Fruit fly (Drosophila melanogaster): Measurements from ENCODE around the gene CG32706.

DNA sequence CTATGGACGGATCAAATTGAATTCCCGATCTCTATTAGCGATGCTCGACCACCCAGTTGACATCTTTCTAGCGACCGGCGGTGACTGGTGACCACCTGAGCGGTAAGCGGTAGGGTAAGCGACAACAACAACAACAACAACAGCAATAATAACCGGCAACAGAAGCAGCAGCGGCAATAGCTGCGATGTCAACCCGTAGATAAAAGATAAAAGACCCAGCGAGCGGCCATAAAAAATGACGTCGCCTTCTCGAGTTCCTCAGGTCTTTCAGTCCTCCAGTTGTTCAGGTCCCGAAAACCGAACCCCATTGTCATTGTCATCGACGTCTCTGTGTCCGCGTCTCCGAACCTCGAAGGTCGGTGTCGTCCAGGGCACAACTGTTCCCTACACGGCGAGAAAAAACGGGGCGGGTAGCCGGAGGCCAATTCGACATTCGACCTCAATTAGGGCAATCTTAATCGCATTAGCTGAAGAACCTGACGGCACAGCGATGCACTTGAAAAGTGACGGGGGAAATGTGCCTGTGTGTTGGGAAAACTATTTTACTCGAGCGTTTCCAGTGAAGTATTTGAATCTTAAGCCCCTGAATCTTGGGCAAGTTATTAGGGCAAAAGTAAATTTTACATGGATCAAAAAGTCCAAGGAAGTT, 45.8 kb downstream of the CG32706 start:
- TF ChIP-seq CG32006 (GFP tag; optimal IDR thresholded peaks at IDR 0.05) (no peak), svp (GFP tag) (no peak), Blimp-1 (GFP tag; optimal IDR thresholded peaks at IDR 0.05) (no peak), esn (GFP tag; optimal IDR thresholded peaks at IDR 0.05) (no peak), CG4318 (GFP tag; optimal IDR thresholded peaks at IDR 0.05) (no peak), acj6 (GFP tag; optimal IDR thresholded peaks at IDR 0.05) (no peak), CG11902 (GFP tag; optimal IDR thresholded peaks at IDR 0.05) (no peak), Hr38 (GFP tag; optimal IDR thresholded peaks at IDR 0.05) (no peak), CG8319 (GFP tag; optimal IDR thresholded peaks at IDR 0.05) (no peak), CG3919 (GFP tag; optimal IDR thresholded peaks at IDR 0.05) (no peak), CG11762 (GFP tag; optimal IDR thresholded peaks at IDR 0.05; ENCODE audit: insufficient read depth) (no peak), Ets96B (tag; optimal IDR thresholded peaks at IDR 0.05) (no peak), fd59A (GFP tag; optimal IDR thresholded peaks at IDR 0.05) (no peak)

Data from whole organism, prepupa.